Worm (Caenorhabditis elegans) whole organism, late embryonic: Measurements from ENCODE around the gene C46C2.3.
A peak's percentile ranks its signal among the peaks of the same experiment; 100 is the strongest.

Experiments used
- C08G9.2 ChIP-seq: sonication (generic microtip); optimal IDR thresholded peaks from 2 replicates; lab custom pipeline; 2016; ENCODE audit warnings: mild to moderate bottlenecking, missing genetic modification characterization, moderate library complexity, missing compliant biosample characterization
- K02D7.2 ChIP-seq: sonication (generic microtip); optimal IDR thresholded peaks from 2 replicates; lab custom pipeline; 2017; ENCODE audit warnings: mild to moderate bottlenecking, missing genetic modification characterization, missing compliant biosample characterization
- T23F11.4 ChIP-seq: fragments of 200-800 bp; sonication (Bioruptor generic); optimal IDR thresholded peaks from 2 replicates; lab custom pipeline; 2018; ENCODE audit warnings: mild to moderate bottlenecking, missing genetic modification characterization, missing compliant biosample characterization
- ama-1 ChIP-seq: fragments of 150-350 bp; optimal IDR thresholded peaks from 2 replicates; lab custom pipeline; 2014
- ceh-18 ChIP-seq: sonication (generic microtip); optimal IDR thresholded peaks from 2 replicates; lab custom pipeline; 2016; ENCODE audit warnings: missing genetic modification characterization, missing compliant biosample characterization
- ceh-2 ChIP-seq: sonication (generic microtip); optimal IDR thresholded peaks from 2 replicates; lab custom pipeline; 2016; ENCODE audit warnings: missing genotype, missing genetic modification characterization, missing compliant biosample characterization
- ceh-24 ChIP-seq: sonication (generic microtip); optimal IDR thresholded peaks from 2 replicates; lab custom pipeline; 2016; ENCODE audit warnings: mild to moderate bottlenecking, missing genetic modification characterization, missing compliant biosample characterization
- ceh-30 ChIP-seq: fragments of 150-350 bp; optimal IDR thresholded peaks from 2 replicates; lab custom pipeline; 2014; ENCODE audit warnings: missing biosample characterization, missing genetic modification characterization
- ceh-31 ChIP-seq: sonication (generic microtip); optimal IDR thresholded peaks from 2 replicates; lab custom pipeline; 2016; ENCODE audit warnings: missing genetic modification characterization, missing compliant biosample characterization
- ceh-45 ChIP-seq: fragments of 200-800 bp; sonication (Bioruptor generic); IDR thresholded peaks from 2 replicates; pipeline ENCODE4 v1.3.6; 2022; ENCODE audit warnings: missing genetic modification reagents, missing genetic modification characterization, missing compliant biosample characterization
- elt-2 ChIP-seq: sonication (generic microtip); optimal IDR thresholded peaks from 2 replicates; lab custom pipeline; 2016; ENCODE audit warnings: missing genetic modification reagents, missing genetic modification characterization, missing compliant biosample characterization
- fkh-6 ChIP-seq: sonication (generic microtip); optimal IDR thresholded peaks from 2 replicates; lab custom pipeline; 2016; ENCODE audit warnings: missing genetic modification characterization, missing compliant biosample characterization
- gmeb-2 ChIP-seq: sonication (generic microtip); optimal IDR thresholded peaks from 2 replicates; lab custom pipeline; 2016; ENCODE audit warnings: missing genetic modification characterization, inconsistent platforms, missing compliant biosample characterization
- hlh-13 ChIP-seq: fragments of 200-800 bp; sonication (Bioruptor generic); optimal IDR thresholded peaks from 2 replicates; lab custom pipeline; 2018; ENCODE audit warnings: mild to moderate bottlenecking, missing genetic modification characterization, missing compliant biosample characterization
- hlh-15 ChIP-seq: sonication (generic microtip); optimal IDR thresholded peaks from 2 replicates; lab custom pipeline; 2016; ENCODE audit warnings: missing genetic modification characterization, missing compliant biosample characterization
- hlh-6 ChIP-seq: sonication (generic microtip); optimal IDR thresholded peaks from 2 replicates; lab custom pipeline; 2016; ENCODE audit warnings: missing genotype, missing genetic modification characterization, missing compliant biosample characterization
- hlh-8 ChIP-seq: sonication (generic microtip); optimal IDR thresholded peaks from 2 replicates; lab custom pipeline; 2016; ENCODE audit warnings: missing genotype, missing genetic modification characterization, missing compliant biosample characterization
- lim-6 ChIP-seq: sonication (generic microtip); optimal IDR thresholded peaks from 2 replicates; lab custom pipeline; 2016; ENCODE audit warnings: missing genetic modification characterization, missing compliant biosample characterization
- lin-11 ChIP-seq: fragments of 200-800 bp; sonication (Bioruptor generic); optimal IDR thresholded peaks from 2 replicates; lab custom pipeline; 2018; ENCODE audit warnings: mild to moderate bottlenecking, missing genetic modification characterization, missing compliant biosample characterization
- nhr-232 ChIP-seq: sonication (generic microtip); optimal IDR thresholded peaks from 2 replicates; lab custom pipeline; 2016; ENCODE audit warnings: missing genetic modification characterization, missing compliant biosample characterization
- odd-2 ChIP-seq: sonication (generic microtip); optimal IDR thresholded peaks from 2 replicates; lab custom pipeline; 2017; ENCODE audit warnings: antibody characterized with exemption, mild to moderate bottlenecking, missing genetic modification characterization, missing compliant biosample characterization
- pag-3 ChIP-seq: sonication (generic microtip); optimal IDR thresholded peaks from 2 replicates; lab custom pipeline; 2016; ENCODE audit warnings: missing compliant biosample characterization, missing genetic modification characterization, borderline replicate concordance
- pat-9 ChIP-seq: fragments of 200-800 bp; sonication (Bioruptor generic); optimal IDR thresholded peaks from 2 replicates; lab custom pipeline; 2018; ENCODE audit warnings: mild to moderate bottlenecking, missing genetic modification characterization, moderate library complexity, missing compliant biosample characterization
- pha-4 ChIP-seq: fragments of 150-350 bp; optimal IDR thresholded peaks from 2 replicates; lab custom pipeline; 2018; ENCODE audit warnings: missing biosample characterization, missing genetic modification reagents, missing genetic modification characterization
- pqm-1 ChIP-seq: sonication (generic microtip); optimal IDR thresholded peaks from 2 replicates; lab custom pipeline; 2016; ENCODE audit warnings: missing genetic modification characterization, missing compliant biosample characterization
- pros-1 ChIP-seq: fragments of 150-350 bp; optimal IDR thresholded peaks from 2 replicates; lab custom pipeline; 2014; ENCODE audit warnings: missing biosample characterization, missing genetic modification reagents, missing genetic modification characterization
- ref-2 ChIP-seq: sonication (generic microtip); optimal IDR thresholded peaks from 2 replicates; lab custom pipeline; 2016; ENCODE audit warnings: missing genetic modification characterization, missing compliant biosample characterization
- sdc-2 ChIP-seq: sonication (generic microtip); optimal IDR thresholded peaks from 2 replicates; lab custom pipeline; 2016; ENCODE audit warnings: missing genotype, missing genetic modification characterization, missing compliant biosample characterization
- syd-9 ChIP-seq: sonication (generic microtip); optimal IDR thresholded peaks from 2 replicates; lab custom pipeline; 2016; ENCODE audit warnings: mild to moderate bottlenecking, missing genetic modification characterization, moderate library complexity, missing compliant biosample characterization
- tbx-2 ChIP-seq: sonication (generic microtip); optimal IDR thresholded peaks from 2 replicates; lab custom pipeline; 2016; ENCODE audit warnings: missing genetic modification characterization, missing compliant biosample characterization
- unc-3 ChIP-seq, 2 experiments: fragments of 200-800 bp in 1 of 2; sonication (Bioruptor generic) in 1 of 2; sonication (generic microtip) in 1 of 2; conservative IDR thresholded peaks in 1 of 2; optimal IDR thresholded peaks in 1 of 2; 2 replicates each; pipeline versions ENCODE4 v1.3.6 to Lab custom; 2016 to 2022; ENCODE audit warnings: missing compliant biosample characterization in 2 of 2, missing genetic modification characterization in 2 of 2, missing genetic modification reagents in 1 of 2
- unc-55 ChIP-seq: sonication (generic microtip); optimal IDR thresholded peaks from 2 replicates; lab custom pipeline; 2017; ENCODE audit warnings: missing biosample characterization, missing genetic modification reagents, missing genetic modification characterization
- ztf-16 ChIP-seq: sonication (generic microtip); optimal IDR thresholded peaks from 2 replicates; lab custom pipeline; 2017; ENCODE audit warnings: missing genetic modification characterization, missing compliant biosample characterization

Gene C46C2.3

DNA sequence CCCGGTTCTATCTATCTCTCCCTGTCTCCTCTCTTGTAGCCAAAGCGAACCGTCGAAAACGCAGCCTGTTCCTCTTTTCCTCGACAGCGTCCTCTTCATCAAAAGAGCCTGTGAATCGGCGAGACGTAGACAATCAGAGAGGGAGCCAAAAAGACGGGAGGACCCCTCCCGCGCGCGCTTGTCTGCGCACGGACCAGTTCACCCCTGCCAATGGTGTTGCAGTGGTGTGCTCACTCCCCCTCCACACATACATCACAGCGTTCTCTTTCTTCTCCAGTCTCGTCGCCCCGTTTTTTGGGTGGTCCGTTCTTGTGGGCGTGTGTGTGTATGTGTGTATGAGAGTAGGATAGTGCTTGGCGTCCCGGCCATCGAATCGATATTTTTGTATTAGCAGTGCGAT lies 44.0 kb downstream of the C46C2.3 start (continued):
- TF ChIP-seq ref-2 (tag; lab: Kevin White, UChicago) (peak; percentile 40), ceh-30 (tag; lab: Kevin White, UChicago) (no peak), hlh-15 (tag; lab: Kevin White, UChicago) (no peak), hlh-6 (tag; lab: Kevin White, UChicago) (peak; percentile 54), syd-9 (tag; lab: Kevin White, UChicago) (peak; percentile 4), unc-55 (GFP tag; lab: Kevin White, UChicago) (no peak), ceh-31 (tag; lab: Kevin White, UChicago) (peak; percentile 46), T23F11.4 (GFP tag; lab: Kevin White, UChicago) (peak; percentile 19), pag-3 (tag; lab: Kevin White, UChicago) (no peak), ceh-45 (GFP tag; lab: Robert Waterston, UW) (no peak), hlh-8 (tag; lab: Kevin White, UChicago) (no peak), ceh-18 (tag; lab: Kevin White, UChicago) (no peak), fkh-6 (no peak), ztf-16 (no peak), C08G9.2 (peak; percentile 52), ceh-2 (peak; percentile 19), pha-4 (tag; lab: Kevin White, UChicago) (no peak), tbx-2 (tag; lab: Kevin White, UChicago) (peak; percentile 68), gmeb-2 (no peak), ama-1 (lab: Kevin White, UChicago) (no peak), elt-2 (tag; lab: Kevin White, UChicago) (peak; percentile 34), K02D7.2 (tag; lab: Kevin White, UChicago) (no peak), unc-3 (GFP tag; conservative IDR thresholded peaks at IDR 0.05; lab: Robert Waterston, UW) (no peak), unc-3 (tag; optimal IDR thresholded peaks at IDR 0.05; lab: Kevin White, UChicago) (no peak)
- TF ChIP-seq, all 69 proteins: peak for 15

DNA sequence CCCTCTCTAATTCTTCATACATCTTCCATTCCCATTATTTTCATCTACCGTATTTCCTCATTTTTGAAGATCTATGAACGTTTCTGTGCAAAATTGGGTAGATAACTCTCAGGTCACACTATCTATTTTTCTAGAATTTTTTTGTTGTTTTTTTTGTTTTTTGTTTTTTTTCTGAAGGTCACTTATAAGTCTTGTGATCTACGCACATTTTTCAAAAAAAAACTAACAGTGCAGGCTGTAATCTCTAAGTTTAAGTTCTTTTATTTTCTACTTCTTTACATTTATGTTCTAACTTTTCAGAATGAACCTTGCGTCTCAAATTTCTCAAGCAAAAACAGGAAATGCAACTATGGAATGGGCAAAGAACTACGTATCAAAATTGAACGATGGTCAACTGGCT lies 44.9 kb downstream of the C46C2.3 start, which contains the start of gene flh-3:
TSS of gene flh-3 (plus strand) at position 301 of the 400 bp plus-strand sequence.
- TF ChIP-seq hlh-13 (no peak), lin-11 (tag; lab: Kevin White, UChicago) (no peak), sdc-2 (tag; lab: Kevin White, UChicago) (no peak), ceh-24 (tag; lab: Kevin White, UChicago) (no peak), pat-9 (tag; lab: Kevin White, UChicago) (no peak), nhr-232 (tag; lab: Kevin White, UChicago) (no peak)

DNA sequence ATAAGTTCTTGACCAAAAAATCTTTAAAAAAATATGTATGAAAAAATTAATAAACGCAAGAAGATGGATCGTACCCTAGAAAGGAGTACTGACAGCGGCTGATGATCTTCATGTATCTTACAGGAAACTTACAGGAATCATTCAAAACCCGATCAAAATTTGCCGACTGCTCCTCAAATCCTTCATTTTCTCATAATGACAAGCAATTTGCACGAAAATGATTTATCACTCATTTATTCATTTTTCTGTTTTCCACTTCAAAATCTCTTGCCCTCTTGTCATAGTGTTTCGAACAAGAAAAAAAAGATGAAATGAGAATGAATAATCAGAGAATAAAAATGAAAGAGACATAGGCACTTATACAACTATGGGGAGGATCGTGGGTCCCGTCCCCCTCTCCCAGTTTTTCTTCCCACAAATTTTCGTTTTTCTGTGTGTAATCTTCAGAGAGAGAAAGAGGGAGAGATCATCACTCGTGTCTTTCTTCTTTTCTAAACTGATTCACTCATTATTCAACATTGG lies 49.1 kb downstream of the C46C2.3 start, which contains the start of gene nmy-3:
TSS of gene nmy-3 (plus strand) at position 472 of the 522 bp plus-strand sequence.
- TF ChIP-seq pros-1 (tag; lab: Kevin White, UChicago), result no peak
- TF ChIP-seq odd-2, result no peak
- no peak for TF ChIP-seq pqm-1
- TF ChIP-seq lim-6 (tag; lab: Kevin White, UChicago), result no peak
